Worm (Caenorhabditis elegans): ENCODE data around the gene F25E5.8.
"Not testable (repeated sequence)": the region's sequence is repeated elsewhere in the genome, so short reads cannot be mapped to it uniquely, and the experiment has no call there.

- TF ChIP-seq tag-97 (GFP tag; IDR thresholded peaks at IDR 0.05): 0 out of 2 replicates have a peak, but pooled peaks have one; percentile 36
- not testable (repeated sequence) for TF ChIP-seq unc-62 (GFP tag; optimal IDR thresholded peaks at IDR 0.05 in 1 of 2); unc-62 (tag; optimal IDR thresholded peaks at IDR 0.05); pha-4 (GFP tag; IDR thresholded peaks at IDR 0.05); pha-4 (tag; optimal IDR thresholded peaks at IDR 0.05); hlh-11 (tag; optimal IDR thresholded peaks at IDR 0.05); mdl-1 (tag; optimal IDR thresholded peaks at IDR 0.05); hif-1 (tag; optimal IDR thresholded peaks at IDR 0.05); ama-1 (optimal IDR thresholded peaks at IDR 0.05); attf-4 (tag; optimal IDR thresholded peaks at IDR 0.05); nhr-41 (GFP tag; IDR thresholded peaks at IDR 0.05)
These were observed 7.8 kb downstream of the F25E5.8 start for ce11 chrV:7443480-7443879.
